Fruit fly (Drosophila melanogaster) whole organism, prepupa: ENCODE data around the gene CG14321.
"Not testable (repeated sequence)": the region's sequence is repeated elsewhere in the genome, so short reads cannot be mapped to it uniquely, and the experiment has no call there.

Experiments
- Blimp-1 ChIP-seq: fragments of 200-800 bp; sonication (Bioruptor generic); optimal IDR thresholded peaks from 3 replicates; lab custom pipeline; 2017; ENCODE audit warnings: missing biosample characterization, missing genetic modification characterization, mild to moderate bottlenecking, moderate library complexity, missing genetic modification reagents
- CG11294 ChIP-seq: fragments of 200-800 bp; sonication (Bioruptor generic); IDR thresholded peaks from 2 replicates; pipeline ENCODE4 v1.3.6; 2022; ENCODE audit warnings: missing biosample characterization, missing genetic modification characterization
- CG15336 ChIP-seq: fragments of 200-800 bp; sonication (Bioruptor generic); IDR thresholded peaks from 2 replicates; pipeline ENCODE4 v1.3.6; 2022; ENCODE audit warnings: missing biosample characterization, missing genetic modification characterization
- CG16779 ChIP-seq: fragments of 200-800 bp; sonication (Bioruptor generic); optimal IDR thresholded peaks from 3 replicates; lab custom pipeline; 2017; ENCODE audit warnings: missing biosample characterization, mild to moderate bottlenecking, missing genetic modification characterization
- CG3032 ChIP-seq: fragments of 200-800 bp; optimal IDR thresholded peaks from 2 replicates; lab custom pipeline; 2019; ENCODE audit warnings: missing biosample characterization, mild to moderate bottlenecking, missing genetic modification characterization, moderate library complexity
- CG3919 ChIP-seq: fragments of 200-800 bp; sonication (Bioruptor generic); optimal IDR thresholded peaks from 3 replicates; lab custom pipeline; 2016; ENCODE audit warnings: missing biosample characterization, missing genetic modification characterization
- CG4318 ChIP-seq: fragments of 200-800 bp; sonication (Bioruptor generic); optimal IDR thresholded peaks from 3 replicates; lab custom pipeline; 2017; ENCODE audit warnings: missing biosample characterization, mild to moderate bottlenecking, missing genetic modification characterization
- CG6163 ChIP-seq: fragments of 200-800 bp; sonication (Bioruptor generic); IDR thresholded peaks from 3 replicates; pipeline ENCODE4 v1.3.6; 2022; ENCODE audit warnings: missing biosample characterization, missing genetic modification characterization
- CG6276 ChIP-seq: fragments of 200-800 bp; sonication (Bioruptor generic); optimal IDR thresholded peaks from 2 replicates; lab custom pipeline; 2017; ENCODE audit warnings: missing biosample characterization, mild to moderate bottlenecking, missing genetic modification characterization
- CG6792 ChIP-seq: fragments of 200-800 bp; sonication (Bioruptor generic); optimal IDR thresholded peaks from 3 replicates; lab custom pipeline; 2016; ENCODE audit warnings: missing biosample characterization, missing genetic modification characterization
- CG6854 ChIP-seq: fragments of 200-800 bp; sonication (Bioruptor generic); optimal IDR thresholded peaks from 2 replicates; lab custom pipeline; 2017; ENCODE audit warnings: missing biosample characterization, mild to moderate bottlenecking, missing genetic modification characterization
- CG7368 ChIP-seq: fragments of 200-800 bp; sonication (Bioruptor generic); optimal IDR thresholded peaks from 3 replicates; lab custom pipeline; 2016; ENCODE audit warnings: missing biosample characterization, missing genetic modification characterization
- CG8119 ChIP-seq: fragments of 200-800 bp; sonication (Bioruptor generic); IDR thresholded peaks from 3 replicates; pipeline ENCODE4 v1.3.6; 2022; ENCODE audit warnings: missing biosample characterization, missing genetic modification characterization
- CG8319 ChIP-seq: fragments of 200-800 bp; sonication (Bioruptor generic); optimal IDR thresholded peaks from 3 replicates; lab custom pipeline; 2016; ENCODE audit warnings: missing biosample characterization, missing genetic modification characterization
- CG8632 ChIP-seq: fragments of 200-800 bp; sonication (Bioruptor generic); optimal IDR thresholded peaks from 3 replicates; lab custom pipeline; 2016; ENCODE audit warnings: missing biosample characterization, missing genetic modification characterization
- Eip75B ChIP-seq: fragments of 200-800 bp; sonication (Bioruptor generic); optimal IDR thresholded peaks from 3 replicates; lab custom pipeline; 2016; ENCODE audit warnings: missing biosample characterization, missing genetic modification characterization
- Eip93F ChIP-seq: fragments of 200-800 bp; sonication (Bioruptor generic); optimal IDR thresholded peaks from 2 replicates; lab custom pipeline; 2016; ENCODE audit warnings: missing biosample characterization, mild to moderate bottlenecking, missing genetic modification characterization
- Ets21C ChIP-seq: fragments of 200-800 bp; sonication (Bioruptor generic); optimal IDR thresholded peaks from 3 replicates; lab custom pipeline; 2016; ENCODE audit warnings: missing biosample characterization, missing genetic modification characterization
- Gug ChIP-seq: fragments of 200-800 bp; sonication (Bioruptor generic); IDR thresholded peaks from 2 replicates; pipeline ENCODE4 v1.3.6; 2022; ENCODE audit warnings: missing biosample characterization, missing genetic modification characterization
- Hr38 ChIP-seq: sonication (Bioruptor generic); optimal IDR thresholded peaks from 2 replicates; lab custom pipeline; 2016; ENCODE audit warnings: missing biosample characterization, missing genetic modification characterization
- Lpt ChIP-seq: fragments of 200-800 bp; sonication (Bioruptor generic); optimal IDR thresholded peaks from 3 replicates; lab custom pipeline; 2016; ENCODE audit warnings: missing biosample characterization, missing genetic modification characterization
- OdsH ChIP-seq: fragments of 200-800 bp; sonication (Bioruptor generic); optimal IDR thresholded peaks from 3 replicates; lab custom pipeline; 2016; ENCODE audit warnings: missing biosample characterization, missing genetic modification characterization
- Smox ChIP-seq: fragments of 200-800 bp; sonication (Bioruptor generic); optimal IDR thresholded peaks from 3 replicates; lab custom pipeline; 2016; ENCODE audit warnings: missing biosample characterization, missing genetic modification characterization
- Sox15 ChIP-seq: fragments of 200-800 bp; sonication (Bioruptor generic); optimal IDR thresholded peaks from 3 replicates; lab custom pipeline; 2016; ENCODE audit warnings: missing biosample characterization, missing genetic modification characterization
- achi ChIP-seq: fragments of 200-800 bp; sonication (Bioruptor generic); optimal IDR thresholded peaks from 3 replicates; lab custom pipeline; 2016; ENCODE audit warnings: missing biosample characterization, missing genetic modification characterization
- acj6 ChIP-seq: fragments of 200-800 bp; sonication (Bioruptor generic); optimal IDR thresholded peaks from 3 replicates; lab custom pipeline; 2016; ENCODE audit warnings: missing biosample characterization, missing genetic modification characterization
- cyc ChIP-seq: fragments of 200-800 bp; sonication (Bioruptor generic); optimal IDR thresholded peaks from 3 replicates; lab custom pipeline; 2016; ENCODE audit warnings: missing biosample characterization, missing genetic modification characterization
- dac ChIP-seq: fragments of 200-800 bp; sonication (Bioruptor generic); optimal IDR thresholded peaks from 2 replicates; lab custom pipeline; 2017; ENCODE audit warnings: missing biosample characterization, mild to moderate bottlenecking, missing genetic modification characterization
- dsx ChIP-seq: fragments of 200-800 bp; optimal IDR thresholded peaks from 3 replicates; lab custom pipeline; 2019; ENCODE audit warnings: missing biosample characterization, mild to moderate bottlenecking, missing genetic modification characterization, moderate library complexity; ENCODE audit not compliant: poor library complexity, severe bottlenecking
- eg ChIP-seq: fragments of 200-800 bp; sonication (Bioruptor generic); IDR thresholded peaks from 3 replicates; pipeline ENCODE4 v1.3.6; 2022; ENCODE audit warnings: missing biosample characterization, missing genetic modification characterization
- fd59A ChIP-seq: fragments of 200-800 bp; sonication (Bioruptor generic); optimal IDR thresholded peaks from 2 replicates; lab custom pipeline; 2017; ENCODE audit warnings: missing biosample characterization, mild to moderate bottlenecking, missing genetic modification characterization, missing genetic modification reagents
- fkh ChIP-seq: fragments of 200-800 bp; sonication (Bioruptor generic); optimal IDR thresholded peaks from 3 replicates; lab custom pipeline; 2017; ENCODE audit warnings: missing biosample characterization, mild to moderate bottlenecking, missing genetic modification characterization, moderate library complexity
- net ChIP-seq: fragments of 200-800 bp; sonication (Bioruptor generic); optimal IDR thresholded peaks from 3 replicates; lab custom pipeline; 2016; ENCODE audit warnings: missing biosample characterization, missing genetic modification characterization
- pdm3 ChIP-seq: fragments of 200-800 bp; sonication (Bioruptor generic); optimal IDR thresholded peaks from 3 replicates; lab custom pipeline; 2016; ENCODE audit warnings: missing biosample characterization, missing genetic modification characterization
- ss ChIP-seq, 2 experiments: fragments of 200-800 bp; sonication (Bioruptor generic); optimal IDR thresholded peaks; 2 replicates in 1 of 2; 3 replicates in 1 of 2; lab custom pipeline; 2017 to 2018; ENCODE audit warnings: mild to moderate bottlenecking in 2 of 2, missing biosample characterization in 2 of 2, missing genetic modification characterization in 2 of 2, moderate library complexity in 1 of 2

The CG14321 gene

dm6 chr3R:17742542-17742941 is 9.1 kb downstream of the CG14321 start:
- TF ChIP-seq Eip93F (no peak), CG3032 (tag; lab: Kevin White, UChicago) (no peak), CG8319 (GFP tag; lab: Kevin White, UChicago) (no peak), dsx (GFP tag; lab: Kevin White, UChicago) (no peak), CG6792 (GFP tag; lab: Kevin White, UChicago) (no peak), CG6163 (GFP tag; lab: Robert Waterston, UW) (no peak), CG8632 (GFP tag; lab: Kevin White, UChicago) (no peak), CG4318 (no peak), achi (GFP tag; lab: Kevin White, UChicago) (no peak), fd59A (GFP tag; lab: Kevin White, UChicago) (no peak), dac (GFP tag; lab: Kevin White, UChicago) (no peak), Blimp-1 (GFP tag; lab: Kevin White, UChicago) (no peak), Eip75B (GFP tag; lab: Kevin White, UChicago) (no peak), CG7368 (GFP tag; lab: Kevin White, UChicago) (no peak), Smox (GFP tag; lab: Kevin White, UChicago) (no peak), CG8119 (no peak), CG15336 (GFP tag; lab: Robert Waterston, UW) (no peak)

dm6 chr3R:17758905-17759304 is 25.5 kb downstream of the CG14321 start:
- TF ChIP-seq fkh (GFP tag; lab: Kevin White, UChicago) (peak; percentile 55), CG16779 (tag; lab: Kevin White, UChicago) (no peak)
- TF ChIP-seq, all 60 proteins: peak for 1

- TF ChIP-seq CG7368 (GFP tag; lab: Kevin White, UChicago) (no peak), Smox (GFP tag; lab: Kevin White, UChicago) (no peak), fkh (GFP tag; lab: Kevin White, UChicago) (peak; percentile 86)
Measured at dm6 chr3R:17759773-17760476, 26.5 kb downstream of the CG14321 start.

dm6 chr3R:17762261-17762660 is 28.9 kb downstream of the CG14321 start:
- TF ChIP-seq CG6276 (GFP tag; lab: Kevin White, UChicago) (no peak), ss (GFP tag; optimal IDR thresholded peaks at IDR 0.05; lab: Kevin White, UChicago) (no peak), OdsH (GFP tag; lab: Kevin White, UChicago) (no peak), Lpt (GFP tag; lab: Kevin White, UChicago) (no peak), dac (GFP tag; lab: Kevin White, UChicago) (no peak), Hr38 (GFP tag; lab: Kevin White, UChicago) (no peak)

- not testable (repeated sequence) for TF ChIP-seq CG16779 (tag; lab: Kevin White, UChicago); pdm3; CG3032 (tag; lab: Kevin White, UChicago)
Measured at dm6 chr3R:17763088-17763487, 29.7 kb downstream of the CG14321 start, which contains the start of gene TyrR. TSS of gene TyrR (minus strand) at chr3R:17763188.

- no peak for TF ChIP-seq CG6276 (GFP tag; lab: Kevin White, UChicago)
- TF ChIP-seq Sox15 (GFP tag; lab: Kevin White, UChicago) = no peak
- TF ChIP-seq CG6854 (GFP tag; lab: Kevin White, UChicago) = no peak
- TF ChIP-seq net (GFP tag; lab: Kevin White, UChicago) = no peak
- no peak for TF ChIP-seq eg (GFP tag; lab: Robert Waterston, UW)
- no peak for TF ChIP-seq Hr38 (GFP tag; lab: Kevin White, UChicago)
- no peak for TF ChIP-seq CG8319 (GFP tag; lab: Kevin White, UChicago)
- no peak for TF ChIP-seq CG3919 (GFP tag; lab: Kevin White, UChicago)
- TF ChIP-seq Gug (GFP tag; lab: Robert Waterston, UW) = no peak
- TF ChIP-seq cyc (GFP tag; lab: Kevin White, UChicago) = no peak
- TF ChIP-seq Ets21C (GFP tag; lab: Kevin White, UChicago) = no peak
- TF ChIP-seq acj6 (GFP tag; lab: Kevin White, UChicago) = no peak
- TF ChIP-seq CG7368 (GFP tag; lab: Kevin White, UChicago) = no peak
- TF ChIP-seq Lpt (GFP tag; lab: Kevin White, UChicago) = no peak
- TF ChIP-seq CG11294 (GFP tag; lab: Robert Waterston, UW) = no peak
- TF ChIP-seq, all 60 proteins: peak for 0
Measured at dm6 chr3R:17773893-17774292, 40.5 kb downstream of the CG14321 start.
